Worm (Caenorhabditis elegans) whole organism, early embryonic: ENCODE data around the gene clec-144.

Source experiments
- B0310.2 ChIP-seq: sonication (generic microtip); optimal IDR thresholded peaks from 2 replicates; lab custom pipeline; 2016; ENCODE audit warnings: mild to moderate bottlenecking, missing genetic modification characterization, missing compliant biosample characterization
- F13C5.2 ChIP-seq: sonication (generic microtip); optimal IDR thresholded peaks from 2 replicates; lab custom pipeline; 2017; ENCODE audit warnings: mild to moderate bottlenecking, missing genetic modification characterization, inconsistent platforms, missing compliant biosample characterization
- aly-1 ChIP-seq: sonication (generic microtip); optimal IDR thresholded peaks from 2 replicates; lab custom pipeline; 2016; ENCODE audit warnings: missing genetic modification characterization, missing compliant biosample characterization
- ama-1 ChIP-seq: fragments of 150-350 bp; optimal IDR thresholded peaks from 2 replicates; lab custom pipeline; 2014
- ceh-36 ChIP-seq: sonication (generic microtip); optimal IDR thresholded peaks from 2 replicates; lab custom pipeline; 2016; ENCODE audit warnings: missing genetic modification characterization, inconsistent platforms, missing compliant biosample characterization
- flt-1 ChIP-seq: fragments of 200-800 bp; sonication (Bioruptor generic); IDR thresholded peaks from 2 replicates; pipeline ENCODE4 v1.3.6; 2022; ENCODE audit warnings: missing genetic modification characterization, missing compliant biosample characterization
- hmbx-1 ChIP-seq: sonication (generic microtip); optimal IDR thresholded peaks from 2 replicates; lab custom pipeline; 2016; ENCODE audit warnings: mild to moderate bottlenecking, missing genetic modification characterization, missing compliant biosample characterization
- hnd-1 ChIP-seq: sonication (generic microtip); optimal IDR thresholded peaks from 2 replicates; lab custom pipeline; 2016; ENCODE audit warnings: missing genetic modification characterization, missing compliant biosample characterization
- pes-1 ChIP-seq: fragments of 200-800 bp; sonication (Bioruptor generic); IDR thresholded peaks from 2 replicates; pipeline ENCODE4 v1.3.6; 2022; ENCODE audit warnings: missing genetic modification reagents, missing genetic modification characterization, missing compliant biosample characterization
- scrt-1 ChIP-seq: fragments of 200-800 bp; sonication (Bioruptor generic); IDR thresholded peaks from 2 replicates; pipeline ENCODE4 v1.3.6; 2022; ENCODE audit warnings: missing genetic modification characterization, missing compliant biosample characterization
- sea-1 ChIP-seq: fragments of 200-800 bp; sonication (Bioruptor generic); conservative IDR thresholded peaks from 2 replicates; pipeline ENCODE4 v1.3.6; 2022; ENCODE audit warnings: missing genetic modification characterization, missing compliant biosample characterization
- tbx-37 ChIP-seq: fragments of 200-800 bp; sonication (Bioruptor generic); conservative IDR thresholded peaks from 2 replicates; pipeline ENCODE4 v1.3.6; 2022; ENCODE audit warnings: missing genetic modification reagents, missing genetic modification characterization, missing compliant biosample characterization
- tra-4 ChIP-seq: sonication (generic microtip); optimal IDR thresholded peaks from 2 replicates; lab custom pipeline; 2017; ENCODE audit warnings: missing genetic modification characterization, missing compliant biosample characterization

DNA sequence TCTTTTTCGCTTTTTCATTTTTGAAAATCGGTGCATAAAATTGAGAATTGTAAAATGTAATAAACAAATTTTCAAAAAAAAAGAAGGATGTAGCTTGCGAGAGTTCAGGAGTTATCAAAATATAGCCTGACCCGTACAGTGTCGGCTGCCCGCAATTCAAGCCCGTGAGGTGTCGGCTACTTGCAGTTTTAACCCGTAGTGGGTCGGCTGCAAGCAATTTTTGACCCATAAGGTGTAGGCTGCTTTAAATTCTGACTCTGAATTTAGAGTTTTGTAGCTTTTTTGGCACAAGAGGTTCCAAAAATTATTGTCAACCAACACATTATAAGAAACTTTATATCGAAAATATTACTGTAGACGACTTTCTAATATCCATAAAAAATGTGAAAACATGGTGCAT lies 13.6 kb upstream of the clec-144 start:
- TF ChIP-seq hmbx-1 (tag; lab: Kevin White, UChicago) = no peak
- TF ChIP-seq ama-1 (lab: Kevin White, UChicago) = no peak
- no peak for TF ChIP-seq ceh-36 (tag; lab: Kevin White, UChicago)
- TF ChIP-seq F13C5.2 (tag; lab: Kevin White, UChicago) = no peak
- no peak for TF ChIP-seq pes-1
- TF ChIP-seq hnd-1 (tag; lab: Kevin White, UChicago) = no peak
- TF ChIP-seq aly-1 (tag; lab: Kevin White, UChicago) = no peak
- TF ChIP-seq scrt-1 (GFP tag; lab: Robert Waterston, UW) = no peak
- TF ChIP-seq tbx-37 (GFP tag; lab: Robert Waterston, UW) = no peak
- no peak for TF ChIP-seq flt-1 (GFP tag; lab: Robert Waterston, UW)
- no peak for TF ChIP-seq sea-1 (GFP tag; lab: Robert Waterston, UW)
- TF ChIP-seq B0310.2 = no peak
- TF ChIP-seq tra-4 (tag; lab: Kevin White, UChicago) = no peak
